Fruit fly (Drosophila melanogaster) Kc167 (cell line): ENCODE measurements around the gene CG34404.

Experiments used
- Myc ChIP-seq: fragments of >200 bp; optimal IDR thresholded peaks from 2 replicates; lab custom pipeline; 2017; ENCODE audit warnings: missing external identifiers
- Sin3A ChIP-seq: fragments of >200 bp; optimal IDR thresholded peaks from 2 replicates; lab custom pipeline; 2018; ENCODE audit warnings: missing external identifiers
- h ChIP-seq: fragments of >200 bp; optimal IDR thresholded peaks from 3 replicates; lab custom pipeline; 2018; ENCODE audit warnings: missing external identifiers
- insv ChIP-seq: fragments of >200 bp; optimal IDR thresholded peaks from 3 replicates; lab custom pipeline; 2018; ENCODE audit warnings: missing external identifiers
- psq ChIP-seq: fragments of >200 bp; optimal IDR thresholded peaks from 2 replicates; lab custom pipeline; 2017; ENCODE audit warnings: missing external identifiers
- ttk ChIP-seq: sonication (Bioruptor generic); optimal IDR thresholded peaks from 2 replicates; lab custom pipeline; 2017; ENCODE audit warnings: missing external identifiers

dm6 chr3R:15410689-15411587 lies 43.5 kb upstream of the CG34404 start:
- no peak for TF ChIP-seq psq (lab: Kevin White, UChicago)
- TF ChIP-seq h, result no peak
- TF ChIP-seq insv (lab: Kevin White, UChicago), result no peak
- TF ChIP-seq Sin3A (lab: Kevin White, UChicago), result no peak
- no peak for TF ChIP-seq ttk (lab: Kevin White, UChicago)
- TF ChIP-seq Myc (lab: Kevin White, UChicago), result no peak
